Worm (Caenorhabditis elegans) whole organism, late embryonic: ENCODE measurements around the gene col-40.

Source experiments
- C08G9.2 ChIP-seq: sonication (generic microtip); optimal IDR thresholded peaks from 2 replicates; lab custom pipeline; 2016; ENCODE audit warnings: mild to moderate bottlenecking, missing genetic modification characterization, moderate library complexity, missing compliant biosample characterization
- C38D4.7 ChIP-seq: fragments of 200-800 bp; sonication (Bioruptor generic); optimal IDR thresholded peaks from 2 replicates; lab custom pipeline; 2018; ENCODE audit warnings: mild to moderate bottlenecking, missing genetic modification characterization, moderate library complexity, missing compliant biosample characterization
- F13H6.1 ChIP-seq: sonication (generic microtip); optimal IDR thresholded peaks from 2 replicates; lab custom pipeline; 2016; ENCODE audit warnings: missing genetic modification characterization, missing compliant biosample characterization
- K02D7.2 ChIP-seq: sonication (generic microtip); optimal IDR thresholded peaks from 2 replicates; lab custom pipeline; 2017; ENCODE audit warnings: mild to moderate bottlenecking, missing genetic modification characterization, missing compliant biosample characterization
- K09A11.1 ChIP-seq: sonication (generic microtip); optimal IDR thresholded peaks from 2 replicates; lab custom pipeline; 2017; ENCODE audit warnings: antibody characterized with exemption, mild to moderate bottlenecking, missing genetic modification characterization, missing compliant biosample characterization; ENCODE audit not compliant: insufficient read depth
- T23F11.4 ChIP-seq: fragments of 200-800 bp; sonication (Bioruptor generic); optimal IDR thresholded peaks from 2 replicates; lab custom pipeline; 2018; ENCODE audit warnings: mild to moderate bottlenecking, missing genetic modification characterization, missing compliant biosample characterization
- Y22D7AL.16 ChIP-seq: sonication (generic microtip); optimal IDR thresholded peaks from 2 replicates; lab custom pipeline; 2016; ENCODE audit warnings: missing genetic modification characterization, missing compliant biosample characterization
- ceh-14 ChIP-seq: sonication (generic microtip); optimal IDR thresholded peaks from 2 replicates; lab custom pipeline; 2016; ENCODE audit warnings: missing genotype, missing genetic modification characterization, missing compliant biosample characterization
- ceh-18 ChIP-seq: sonication (generic microtip); optimal IDR thresholded peaks from 2 replicates; lab custom pipeline; 2016; ENCODE audit warnings: missing genetic modification characterization, missing compliant biosample characterization
- ceh-19 ChIP-seq: fragments of 200-800 bp; sonication (Bioruptor generic); optimal IDR thresholded peaks from 2 replicates; lab custom pipeline; 2018; ENCODE audit warnings: mild to moderate bottlenecking, missing genetic modification characterization, missing compliant biosample characterization
- ceh-2 ChIP-seq: sonication (generic microtip); optimal IDR thresholded peaks from 2 replicates; lab custom pipeline; 2016; ENCODE audit warnings: missing genotype, missing genetic modification characterization, missing compliant biosample characterization
- ceh-24 ChIP-seq: sonication (generic microtip); optimal IDR thresholded peaks from 2 replicates; lab custom pipeline; 2016; ENCODE audit warnings: mild to moderate bottlenecking, missing genetic modification characterization, missing compliant biosample characterization
- ceh-31 ChIP-seq: sonication (generic microtip); optimal IDR thresholded peaks from 2 replicates; lab custom pipeline; 2016; ENCODE audit warnings: missing genetic modification characterization, missing compliant biosample characterization
- ceh-34 ChIP-seq: sonication (generic microtip); optimal IDR thresholded peaks from 2 replicates; lab custom pipeline; 2016; ENCODE audit warnings: mild to moderate bottlenecking, missing genetic modification characterization, missing compliant biosample characterization
- dmd-4 ChIP-seq: sonication (generic microtip); optimal IDR thresholded peaks from 2 replicates; lab custom pipeline; 2016; ENCODE audit warnings: borderline replicate concordance, missing genetic modification characterization, missing compliant biosample characterization
- ets-4 ChIP-seq: sonication (generic microtip); optimal IDR thresholded peaks from 2 replicates; lab custom pipeline; 2016; ENCODE audit warnings: missing genetic modification characterization, missing compliant biosample characterization
- eyg-1 ChIP-seq: sonication (generic microtip); optimal IDR thresholded peaks from 2 replicates; lab custom pipeline; 2016; ENCODE audit warnings: missing genotype, missing genetic modification characterization, missing compliant biosample characterization
- fkh-6 ChIP-seq: sonication (generic microtip); optimal IDR thresholded peaks from 2 replicates; lab custom pipeline; 2016; ENCODE audit warnings: missing genetic modification characterization, missing compliant biosample characterization
- hlh-15 ChIP-seq: sonication (generic microtip); optimal IDR thresholded peaks from 2 replicates; lab custom pipeline; 2016; ENCODE audit warnings: missing genetic modification characterization, missing compliant biosample characterization
- hlh-30 ChIP-seq: sonication (generic microtip); optimal IDR thresholded peaks from 2 replicates; lab custom pipeline; 2017; ENCODE audit warnings: antibody characterized with exemption, missing genetic modification characterization, missing compliant biosample characterization; ENCODE audit not compliant: insufficient read depth
- lim-6 ChIP-seq: sonication (generic microtip); optimal IDR thresholded peaks from 2 replicates; lab custom pipeline; 2016; ENCODE audit warnings: missing genetic modification characterization, missing compliant biosample characterization
- lin-11 ChIP-seq: fragments of 200-800 bp; sonication (Bioruptor generic); optimal IDR thresholded peaks from 2 replicates; lab custom pipeline; 2018; ENCODE audit warnings: mild to moderate bottlenecking, missing genetic modification characterization, missing compliant biosample characterization
- madf-2 ChIP-seq: sonication (generic microtip); optimal IDR thresholded peaks from 2 replicates; lab custom pipeline; 2017; ENCODE audit warnings: missing genetic modification characterization, missing compliant biosample characterization
- mec-3 ChIP-seq: sonication (generic microtip); optimal IDR thresholded peaks from 2 replicates; lab custom pipeline; 2016; ENCODE audit warnings: borderline replicate concordance, missing genetic modification characterization, missing compliant biosample characterization
- nfya-1 ChIP-seq: sonication (generic microtip); optimal IDR thresholded peaks from 2 replicates; lab custom pipeline; 2017; ENCODE audit warnings: missing genetic modification characterization, mild to moderate bottlenecking, missing compliant biosample characterization, antibody characterized with exemption, moderate library complexity
- nhr-11 ChIP-seq: fragments of 150-350 bp; optimal IDR thresholded peaks from 2 replicates; lab custom pipeline; 2014; ENCODE audit warnings: missing biosample characterization, missing genetic modification characterization
- nhr-232 ChIP-seq: sonication (generic microtip); optimal IDR thresholded peaks from 2 replicates; lab custom pipeline; 2016; ENCODE audit warnings: missing genetic modification characterization, missing compliant biosample characterization
- npax-4 ChIP-seq: sonication (generic microtip); optimal IDR thresholded peaks from 2 replicates; lab custom pipeline; 2016; ENCODE audit warnings: missing genetic modification characterization, missing compliant biosample characterization
- pat-9 ChIP-seq: fragments of 200-800 bp; sonication (Bioruptor generic); optimal IDR thresholded peaks from 2 replicates; lab custom pipeline; 2018; ENCODE audit warnings: mild to moderate bottlenecking, missing genetic modification characterization, moderate library complexity, missing compliant biosample characterization
- pax-1 ChIP-seq: fragments of 150-350 bp; optimal IDR thresholded peaks from 2 replicates; lab custom pipeline; 2014; ENCODE audit warnings: missing biosample characterization, missing genetic modification characterization
- pha-2 ChIP-seq: sonication (generic microtip); optimal IDR thresholded peaks from 2 replicates; lab custom pipeline; 2017; ENCODE audit warnings: mild to moderate bottlenecking, missing genetic modification characterization, missing compliant biosample characterization
- pha-4 ChIP-seq: fragments of 150-350 bp; optimal IDR thresholded peaks from 2 replicates; lab custom pipeline; 2018; ENCODE audit warnings: missing biosample characterization, missing genetic modification reagents, missing genetic modification characterization
- pqm-1 ChIP-seq: sonication (generic microtip); optimal IDR thresholded peaks from 2 replicates; lab custom pipeline; 2016; ENCODE audit warnings: missing genetic modification characterization, missing compliant biosample characterization
- pros-1 ChIP-seq: fragments of 150-350 bp; optimal IDR thresholded peaks from 2 replicates; lab custom pipeline; 2014; ENCODE audit warnings: missing biosample characterization, missing genetic modification reagents, missing genetic modification characterization
- rnt-1 ChIP-seq: sonication (generic microtip); optimal IDR thresholded peaks from 2 replicates; lab custom pipeline; 2016; ENCODE audit warnings: missing genetic modification characterization, missing compliant biosample characterization
- sox-2 ChIP-seq: fragments of 200-800 bp; sonication (Bioruptor generic); IDR thresholded peaks from 2 replicates; pipeline ENCODE4 v1.3.6; 2022; ENCODE audit warnings: missing genetic modification reagents, missing genetic modification characterization, missing compliant biosample characterization
- syd-9 ChIP-seq: sonication (generic microtip); optimal IDR thresholded peaks from 2 replicates; lab custom pipeline; 2016; ENCODE audit warnings: mild to moderate bottlenecking, missing genetic modification characterization, moderate library complexity, missing compliant biosample characterization
- tbx-2 ChIP-seq: sonication (generic microtip); optimal IDR thresholded peaks from 2 replicates; lab custom pipeline; 2016; ENCODE audit warnings: missing genetic modification characterization, missing compliant biosample characterization
- tbx-7 ChIP-seq: sonication (generic microtip); optimal IDR thresholded peaks from 2 replicates; lab custom pipeline; 2016; ENCODE audit warnings: missing genotype, missing genetic modification characterization, missing compliant biosample characterization
- unc-3 ChIP-seq, 2 experiments: fragments of 200-800 bp in 1 of 2; sonication (Bioruptor generic) in 1 of 2; sonication (generic microtip) in 1 of 2; conservative IDR thresholded peaks in 1 of 2; optimal IDR thresholded peaks in 1 of 2; 2 replicates each; pipeline versions ENCODE4 v1.3.6 to Lab custom; 2016 to 2022; ENCODE audit warnings: missing compliant biosample characterization in 2 of 2, missing genetic modification characterization in 2 of 2, missing genetic modification reagents in 1 of 2
- unc-42 ChIP-seq: sonication (generic microtip); optimal IDR thresholded peaks from 2 replicates; lab custom pipeline; 2016; ENCODE audit warnings: missing genotype, missing genetic modification characterization, missing compliant biosample characterization
- unc-86 ChIP-seq: sonication (generic microtip); optimal IDR thresholded peaks from 2 replicates; lab custom pipeline; 2016; ENCODE audit warnings: missing genetic modification characterization, missing compliant biosample characterization
- zip-5 ChIP-seq: sonication (generic microtip); optimal IDR thresholded peaks from 2 replicates; lab custom pipeline; 2016; ENCODE audit warnings: missing genetic modification characterization, missing compliant biosample characterization

Gene col-40

DNA sequence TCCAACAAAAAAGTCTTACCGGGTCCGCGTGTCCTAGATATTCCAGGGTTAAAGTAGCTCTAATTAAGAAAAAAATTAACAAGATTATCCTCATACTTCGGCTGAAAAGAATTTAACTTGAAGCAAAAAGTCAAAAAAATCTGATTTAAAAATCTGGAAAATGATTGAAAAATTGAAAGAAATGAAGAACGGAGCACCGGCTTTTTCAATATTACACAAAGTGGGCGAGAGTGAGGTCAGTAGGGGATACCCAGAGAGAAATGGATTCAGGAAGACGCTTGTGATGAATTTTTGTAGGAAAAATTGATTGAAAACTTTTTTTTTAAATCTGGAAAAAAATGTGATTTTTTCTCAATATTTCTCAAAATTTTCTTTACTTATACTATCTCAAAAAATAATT lies 6.0 kb downstream of the col-40 start, which contains the start of gene pho-14:
TSS of gene pho-14 (minus strand) at position 101 of the 400 bp plus-strand sequence.
- TF ChIP-seq pat-9 (tag; lab: Kevin White, UChicago) (no peak), lim-6 (tag; lab: Kevin White, UChicago) (no peak), C38D4.7 (no peak), syd-9 (tag; lab: Kevin White, UChicago) (no peak), eyg-1 (tag; lab: Kevin White, UChicago) (no peak), dmd-4 (tag; lab: Kevin White, UChicago) (no peak), unc-86 (no peak), nhr-232 (tag; lab: Kevin White, UChicago) (no peak), ceh-31 (no peak), pqm-1 (no peak), ceh-34 (tag; lab: Kevin White, UChicago) (no peak), ceh-2 (tag; lab: Kevin White, UChicago) (no peak), ceh-19 (GFP tag; lab: Kevin White, UChicago) (no peak), tbx-7 (tag; lab: Kevin White, UChicago) (no peak), pax-1 (no peak)

DNA sequence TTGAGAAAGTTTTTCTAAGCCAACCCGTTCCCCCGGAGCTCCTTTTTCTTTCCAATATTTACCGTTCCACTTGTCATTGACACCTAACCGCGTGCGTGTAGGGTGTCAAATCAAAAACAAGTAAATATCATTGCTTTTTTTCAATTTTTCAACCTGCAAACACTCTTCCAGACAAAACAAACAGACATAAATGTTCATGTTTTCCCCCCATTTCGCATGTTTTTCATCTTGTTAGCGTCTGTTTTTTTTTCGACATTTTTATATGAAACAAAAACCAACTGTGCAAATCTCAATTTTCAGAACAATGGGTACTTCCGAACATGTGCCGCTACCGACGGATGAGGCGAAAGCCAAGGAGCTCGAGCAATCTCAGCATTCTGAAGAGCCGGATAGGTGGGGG lies 15.1 kb downstream of the col-40 start, which contains the start of gene snf-3:
TSS of gene snf-3 (plus strand) at position 301 of the 400 bp plus-strand sequence.
- no peak for TF ChIP-seq unc-42 (tag; lab: Kevin White, UChicago)
- TF ChIP-seq K09A11.1 = no peak
- no peak for TF ChIP-seq C08G9.2 (tag; lab: Kevin White, UChicago)
- TF ChIP-seq hlh-15 (tag; lab: Kevin White, UChicago) = no peak
- TF ChIP-seq K02D7.2 (tag; lab: Kevin White, UChicago) = no peak
- TF ChIP-seq Y22D7AL.16 (tag; lab: Kevin White, UChicago) = no peak
- TF ChIP-seq npax-4 (tag; lab: Kevin White, UChicago) = no peak

DNA sequence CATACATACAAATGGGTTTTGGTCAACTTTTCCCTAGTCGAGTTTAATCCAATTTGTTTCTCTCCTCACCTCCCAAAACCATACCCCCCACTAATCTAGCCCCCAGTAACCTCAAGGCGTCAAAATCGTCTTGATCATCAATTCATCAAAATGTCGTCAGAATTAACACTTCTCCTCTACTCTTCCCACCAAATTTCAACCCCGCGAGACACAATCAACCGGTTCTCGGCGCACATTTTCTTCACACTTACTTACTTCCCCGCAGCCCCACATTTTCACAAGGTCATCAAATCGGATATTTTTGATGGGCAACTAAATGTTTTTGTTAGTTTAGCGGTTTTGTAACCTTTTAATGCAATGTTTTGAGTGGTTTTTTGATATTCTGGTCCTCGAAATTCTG lies 16.0 kb downstream of the col-40 start:
- no peak for TF ChIP-seq mec-3
- TF ChIP-seq unc-3 (GFP tag; conservative IDR thresholded peaks at IDR 0.05; lab: Robert Waterston, UW) = no peak
- no peak for TF ChIP-seq unc-3 (tag; optimal IDR thresholded peaks at IDR 0.05; lab: Kevin White, UChicago)
- TF ChIP-seq unc-86 = no peak
- TF ChIP-seq unc-42 (tag; lab: Kevin White, UChicago) = no peak
- TF ChIP-seq pros-1 = no peak
- TF ChIP-seq pha-4 (tag; lab: Kevin White, UChicago) = no peak
- no peak for TF ChIP-seq madf-2 (tag; lab: Kevin White, UChicago)
- no peak for TF ChIP-seq ceh-18 (tag; lab: Kevin White, UChicago)
- no peak for TF ChIP-seq syd-9 (tag; lab: Kevin White, UChicago)

DNA sequence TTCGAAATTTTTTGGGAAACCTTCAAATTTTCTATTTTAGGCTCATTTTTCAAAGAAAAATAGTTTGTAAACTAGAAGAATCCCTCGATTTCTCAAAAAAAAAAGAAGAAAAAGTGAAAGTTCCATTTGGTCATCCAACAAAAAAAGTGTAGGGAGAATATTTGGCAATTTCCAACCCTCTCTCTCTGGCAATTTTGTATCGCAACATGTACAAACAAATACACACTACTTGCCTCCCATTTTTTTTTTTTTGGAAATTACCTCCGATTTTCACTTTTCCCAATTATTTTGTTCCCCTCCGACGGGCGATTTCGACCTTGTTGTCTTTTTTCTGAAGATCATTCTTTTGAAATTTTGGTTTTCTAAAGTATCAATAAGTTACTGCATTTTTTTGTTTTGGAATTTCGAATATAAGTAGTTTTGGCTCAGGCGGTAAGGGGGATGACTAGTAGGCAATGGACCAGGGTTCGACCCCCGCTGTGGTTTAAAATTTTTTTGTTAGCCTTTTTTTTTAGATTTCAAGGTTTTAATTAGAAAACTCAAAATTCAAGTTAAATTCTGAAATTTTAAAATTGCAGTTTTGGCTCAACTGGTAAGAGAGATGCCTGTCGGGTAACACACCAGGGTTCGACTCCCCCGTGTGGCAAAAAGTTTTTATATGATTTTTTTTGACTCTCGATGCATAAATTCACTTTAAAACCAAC lies 18.1 kb downstream of the col-40 start:
- no peak for TF ChIP-seq tbx-2
- no peak for TF ChIP-seq Y22D7AL.16 (tag; lab: Kevin White, UChicago)
- TF ChIP-seq pha-2 = no peak
- no peak for TF ChIP-seq tbx-7 (tag; lab: Kevin White, UChicago)
- no peak for TF ChIP-seq nhr-11
- no peak for TF ChIP-seq fkh-6
- TF ChIP-seq K09A11.1 = no peak
- no peak for TF ChIP-seq eyg-1 (tag; lab: Kevin White, UChicago)
- no peak for TF ChIP-seq zip-5 (tag; lab: Kevin White, UChicago)
- TF ChIP-seq ceh-24 (tag; lab: Kevin White, UChicago) = no peak
- TF ChIP-seq, all 69 proteins: peak for 0

DNA sequence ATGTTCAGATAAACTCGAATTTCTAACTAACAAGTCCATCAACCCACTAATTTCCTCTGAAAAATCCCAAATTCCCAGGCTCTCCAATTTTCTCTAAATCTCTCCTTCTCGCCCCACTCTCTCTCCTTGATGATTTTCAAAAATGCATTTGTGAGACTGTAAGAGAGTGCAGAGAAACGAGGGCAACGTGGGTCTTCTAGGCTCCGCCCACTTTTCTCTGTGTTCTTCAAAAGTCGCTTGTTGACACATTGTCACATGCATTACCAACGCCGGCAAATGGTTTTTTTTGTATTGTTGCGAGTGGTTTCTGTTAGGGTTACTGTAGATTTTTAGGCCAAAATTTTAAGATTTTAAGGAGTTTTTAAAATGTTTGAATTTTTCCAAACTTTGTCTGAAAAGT lies 20.3 kb downstream of the col-40 start:
- TF ChIP-seq lin-11 (tag; lab: Kevin White, UChicago) (no peak), ceh-24 (tag; lab: Kevin White, UChicago) (no peak), sox-2 (GFP tag; lab: Robert Waterston, UW) (no peak), pha-2 (no peak), unc-42 (tag; lab: Kevin White, UChicago) (no peak), rnt-1 (tag; lab: Kevin White, UChicago) (no peak), nfya-1 (tag; lab: Kevin White, UChicago) (no peak), ceh-31 (no peak), ets-4 (no peak), pha-4 (tag; lab: Kevin White, UChicago) (no peak), ceh-18 (tag; lab: Kevin White, UChicago) (no peak), tbx-2 (no peak), T23F11.4 (GFP tag; lab: Kevin White, UChicago) (no peak), ceh-14 (tag; lab: Kevin White, UChicago) (no peak), nhr-11 (no peak), hlh-30 (no peak), tbx-7 (tag; lab: Kevin White, UChicago) (no peak), ceh-34 (tag; lab: Kevin White, UChicago) (no peak), F13H6.1 (no peak)
